Worm (Caenorhabditis elegans) whole organism, L4/young adult: Measurements from ENCODE around the gene srlf-5.

Experiments
- W03F9.2 ChIP-seq: fragments of 150-350 bp; optimal IDR thresholded peaks from 2 replicates; lab custom pipeline; 2014; ENCODE audit warnings: missing biosample characterization, missing genetic modification characterization
- dao-5 ChIP-seq: sonication (generic microtip); optimal IDR thresholded peaks from 2 replicates; lab custom pipeline; 2016; ENCODE audit warnings: missing genotype, missing genetic modification characterization, moderate library complexity, missing compliant biosample characterization
- him-1 ChIP-seq: sonication (generic microtip); optimal IDR thresholded peaks from 2 replicates; lab custom pipeline; 2016; ENCODE audit warnings: missing genotype, missing genetic modification reagents, missing genetic modification characterization, missing compliant biosample characterization

The srlf-5 gene

ce11 chrIV:12942633-12943032 is 16.1 kb upstream of the srlf-5 start, which contains the start of gene dct-19:
Gene dct-19, plus strand, starts transcription at chrIV:12942933.
- no peak for TF ChIP-seq W03F9.2 (tag; lab: Kevin White, UChicago)
- TF ChIP-seq him-1 = no peak
- TF ChIP-seq dao-5 (tag; lab: Kevin White, UChicago) = no peak

- TF ChIP-seq him-1 = no peak
- TF ChIP-seq dao-5 (tag; lab: Kevin White, UChicago) = no peak
- no peak for TF ChIP-seq W03F9.2 (tag; lab: Kevin White, UChicago)
Observed at ce11 chrIV:12941254-12941653, 14.7 kb upstream of the srlf-5 start, which contains the start of gene dod-24. Gene dod-24, minus strand, starts transcription at chrIV:12941354.

- TF ChIP-seq him-1 = no peak
- TF ChIP-seq W03F9.2 (tag; lab: Kevin White, UChicago) = peak; percentile 28
Observed at ce11 chrIV:12936221-12936776, 9.8 kb upstream of the srlf-5 start, which contains the start of the genes cld-1 and dod-21. Gene cld-1, minus strand, starts transcription at chrIV:12936271. Gene dod-21, plus strand, starts transcription at chrIV:12936738.

ce11 chrIV:12924332-12924731 is 2.2 kb downstream of the srlf-5 start, which contains the start of gene srlf-4:
Gene srlf-4, minus strand, starts transcription at chrIV:12924432.
- TF ChIP-seq W03F9.2 (tag; lab: Kevin White, UChicago) = no peak
- no peak for TF ChIP-seq him-1

- TF ChIP-seq dao-5 (tag; lab: Kevin White, UChicago) (no peak), him-1 (no peak), W03F9.2 (tag; lab: Kevin White, UChicago) (no peak)
Observed at ce11 chrIV:12921027-12921426, 5.5 kb downstream of the srlf-5 start, which contains the start of gene C32H11.4. Gene C32H11.4, plus strand, starts transcription at chrIV:12921264.

ce11 chrIV:12920553-12920952 is 6.0 kb downstream of the srlf-5 start:
- TF ChIP-seq dao-5 (tag; lab: Kevin White, UChicago) (no peak), W03F9.2 (tag; lab: Kevin White, UChicago) (no peak), him-1 (no peak)

- TF ChIP-seq W03F9.2 (tag; lab: Kevin White, UChicago) = no peak
- TF ChIP-seq him-1 = no peak
- no peak for TF ChIP-seq dao-5 (tag; lab: Kevin White, UChicago)
Observed at ce11 chrIV:12918256-12918655, 8.3 kb downstream of the srlf-5 start, which contains the start of gene C32H11.3. Gene C32H11.3, plus strand, starts transcription at chrIV:12918556.

- TF ChIP-seq him-1 (no peak), W03F9.2 (tag; lab: Kevin White, UChicago) (no peak)
Observed at ce11 chrIV:12915479-12915878, 11.1 kb downstream of the srlf-5 start, which contains the start of gene srz-15. Gene srz-15, plus strand, starts transcription at chrIV:12915779.

- TF ChIP-seq dao-5 (tag; lab: Kevin White, UChicago) = no peak
- no peak for TF ChIP-seq W03F9.2 (tag; lab: Kevin White, UChicago)
- TF ChIP-seq him-1 = no peak
Observed at ce11 chrIV:12914532-12915019, 12.0 kb downstream of the srlf-5 start, which contains the start of gene irg-6. Gene irg-6, minus strand, starts transcription at chrIV:12914969.

- no peak for TF ChIP-seq W03F9.2 (tag; lab: Kevin White, UChicago)
- no peak for TF ChIP-seq him-1
- TF ChIP-seq dao-5 (tag; lab: Kevin White, UChicago) = no peak
Observed at ce11 chrIV:12911990-12912389, 14.5 kb downstream of the srlf-5 start, which contains the start of gene K08D8.5. Gene K08D8.5, minus strand, starts transcription at chrIV:12912129.

ce11 chrIV:12909871-12910270 is 16.7 kb downstream of the srlf-5 start, which contains the start of gene K08D8.4:
Gene K08D8.4, minus strand, starts transcription at chrIV:12909998.
- TF ChIP-seq dao-5 (tag; lab: Kevin White, UChicago) (no peak), W03F9.2 (tag; lab: Kevin White, UChicago) (no peak), him-1 (no peak)

ce11 chrIV:12906529-12906928 is 20.0 kb downstream of the srlf-5 start, which contains the start of gene K08D8.3:
Gene K08D8.3, minus strand, starts transcription at chrIV:12906659.
- TF ChIP-seq him-1 = no peak
- no peak for TF ChIP-seq dao-5 (tag; lab: Kevin White, UChicago)
- TF ChIP-seq W03F9.2 (tag; lab: Kevin White, UChicago) = no peak

ce11 chrIV:12903687-12904086 is 22.9 kb downstream of the srlf-5 start:
- TF ChIP-seq dao-5 (tag; lab: Kevin White, UChicago) (no peak), him-1 (no peak), W03F9.2 (tag; lab: Kevin White, UChicago) (no peak)

- TF ChIP-seq him-1 = no peak
- no peak for TF ChIP-seq dao-5 (tag; lab: Kevin White, UChicago)
- no peak for TF ChIP-seq W03F9.2 (tag; lab: Kevin White, UChicago)
Observed at ce11 chrIV:12902430-12903110, 24.0 kb downstream of the srlf-5 start, which contains the start of gene K08D8.2. Gene K08D8.2, plus strand, starts transcription at chrIV:12903060.
